Worm (Caenorhabditis elegans) whole organism, L4 larva: ENCODE results near the gene Y54F10AM.11.

Source experiments
- F44E2.7 ChIP-seq: fragments of 200-800 bp; sonication (Bioruptor generic); IDR thresholded peaks from 2 replicates; pipeline ENCODE4 v2.1.2; 2022; ENCODE audit warnings: missing genetic modification characterization, missing compliant biosample characterization
- T20F7.1 ChIP-seq: fragments of 200-800 bp; sonication (Bioruptor generic); optimal IDR thresholded peaks from 2 replicates; lab custom pipeline; 2018; ENCODE audit warnings: mild to moderate bottlenecking, missing genetic modification characterization, missing compliant biosample characterization
- Y105C5A.15 ChIP-seq: fragments of 200-800 bp; sonication (Bioruptor generic); IDR thresholded peaks from 2 replicates; pipeline ENCODE4 v1.3.6; 2022; ENCODE audit warnings: missing genetic modification characterization, missing compliant biosample characterization
- Y48G9A.11 ChIP-seq: fragments of 200-800 bp; sonication (Bioruptor generic); IDR thresholded peaks from 2 replicates; pipeline ENCODE4 v1.3.6; 2022; ENCODE audit warnings: missing genetic modification reagents, missing genetic modification characterization, missing compliant biosample characterization
- ZK337.2 ChIP-seq: fragments of 200-800 bp; sonication (Bioruptor generic); IDR thresholded peaks from 2 replicates; pipeline ENCODE4 v1.3.6; 2022; ENCODE audit warnings: missing genetic modification reagents, missing genetic modification characterization, missing compliant biosample characterization
- ceh-20 ChIP-seq: fragments of 200-800 bp; sonication (Bioruptor generic); IDR thresholded peaks from 2 replicates; pipeline ENCODE4 v1.3.6; 2022; ENCODE audit warnings: missing genetic modification reagents, missing genetic modification characterization, missing compliant biosample characterization
- ceh-32 ChIP-seq: sonication (generic microtip); optimal IDR thresholded peaks from 2 replicates; lab custom pipeline; 2016; ENCODE audit warnings: mild to moderate bottlenecking, missing genetic modification characterization, missing compliant biosample characterization; ENCODE audit not compliant: poor library complexity
- ces-1 ChIP-seq: fragments of 150-350 bp; sonication (generic microtip); optimal IDR thresholded peaks from 4 replicates; lab custom pipeline; 2014; ENCODE audit warnings: missing biosample characterization, missing genetic modification reagents, missing genetic modification characterization
- ctbp-1 ChIP-seq: fragments of 200-800 bp; sonication (Bioruptor generic); IDR thresholded peaks from 2 replicates; pipeline ENCODE4 v1.3.6; 2022; ENCODE audit warnings: missing genetic modification reagents, missing genetic modification characterization, missing compliant biosample characterization
- daf-12 ChIP-seq: fragments of 150-350 bp; optimal IDR thresholded peaks from 2 replicates; lab custom pipeline; 2014; ENCODE audit warnings: missing biosample characterization, missing genetic modification reagents, missing genetic modification characterization
- daf-16 ChIP-seq, 3 experiments: sonication (generic microtip); optimal IDR thresholded peaks; 2 replicates each; lab custom pipeline; 2016 to 2017; ENCODE audit warnings: missing genetic modification characterization in 3 of 3, missing genetic modification reagents in 3 of 3, mild to moderate bottlenecking in 2 of 3, missing compliant biosample characterization in 2 of 3, missing biosample characterization in 1 of 3, moderate library complexity in 1 of 3
- daf-8 ChIP-seq: fragments of 200-800 bp; sonication (Bioruptor generic); IDR thresholded peaks from 2 replicates; pipeline ENCODE4 v1.3.6; 2022; ENCODE audit warnings: missing genetic modification characterization, missing compliant biosample characterization
- dmd-9 ChIP-seq: fragments of 200-800 bp; sonication (Bioruptor generic); IDR thresholded peaks from 2 replicates; pipeline ENCODE4 v1.3.6; 2022; ENCODE audit warnings: missing genetic modification reagents, missing genetic modification characterization, missing compliant biosample characterization
- dve-1 ChIP-seq: sonication (generic microtip); optimal IDR thresholded peaks from 2 replicates; lab custom pipeline; 2017; ENCODE audit warnings: antibody characterized with exemption, mild to moderate bottlenecking, missing genetic modification characterization, missing compliant biosample characterization; ENCODE audit not compliant: insufficient read depth
- fkh-10 ChIP-seq: fragments of 150-350 bp; optimal IDR thresholded peaks from 2 replicates; lab custom pipeline; 2014; ENCODE audit warnings: missing biosample characterization, missing genetic modification reagents, missing genetic modification characterization
- hif-1 ChIP-seq, 2 experiments: sonication (generic microtip); optimal IDR thresholded peaks; 2 replicates each; lab custom pipeline; 2016 to 2017; ENCODE audit warnings: missing compliant biosample characterization in 2 of 2, missing genetic modification characterization in 2 of 2, missing genetic modification reagents in 2 of 2, missing genotype in 2 of 2, mild to moderate bottlenecking in 1 of 2
- hlh-11 ChIP-seq: fragments of 200-800 bp; sonication (Bioruptor generic); optimal IDR thresholded peaks from 2 replicates; lab custom pipeline; 2018; ENCODE audit warnings: mild to moderate bottlenecking, missing genetic modification characterization, missing compliant biosample characterization
- hlh-30 ChIP-seq: sonication (generic microtip); optimal IDR thresholded peaks from 2 replicates; lab custom pipeline; 2017; ENCODE audit warnings: antibody characterized with exemption, mild to moderate bottlenecking, missing genetic modification characterization, missing compliant biosample characterization; ENCODE audit not compliant: insufficient read depth
- lin-38 ChIP-seq: fragments of 200-800 bp; sonication (Bioruptor generic); IDR thresholded peaks from 2 replicates; pipeline ENCODE4 v1.3.6; 2022; ENCODE audit warnings: missing genetic modification reagents, missing genetic modification characterization, missing compliant biosample characterization
- lin-39 ChIP-seq: fragments of 150-350 bp; optimal IDR thresholded peaks from 2 replicates; lab custom pipeline; 2014; ENCODE audit warnings: missing biosample characterization, missing genetic modification reagents, missing genetic modification characterization
- lsy-2 ChIP-seq, 2 experiments: fragments of 150-350 bp in 1 of 2; sonication (generic microtip) in 1 of 2; optimal IDR thresholded peaks; 2 replicates each; lab custom pipeline; 2014 to 2017; ENCODE audit warnings: missing biosample characterization in 2 of 2, missing genetic modification characterization in 2 of 2
- madf-9 ChIP-seq: fragments of 200-800 bp; sonication (Bioruptor generic); conservative IDR thresholded peaks from 2 replicates; pipeline ENCODE4 v1.3.6; 2022; ENCODE audit warnings: missing genetic modification reagents, missing genetic modification characterization, missing compliant biosample characterization
- mdt-29 ChIP-seq: fragments of 200-800 bp; sonication (Bioruptor generic); IDR thresholded peaks from 2 replicates; pipeline ENCODE4 v1.3.6; 2022; ENCODE audit warnings: missing genetic modification reagents, missing genetic modification characterization, missing compliant biosample characterization
- mep-1 ChIP-seq: fragments of 150-350 bp; sonication (generic microtip); optimal IDR thresholded peaks from 3 replicates; lab custom pipeline; 2014; ENCODE audit warnings: missing biosample characterization, missing genetic modification characterization
- nhr-25 ChIP-seq: sonication (generic microtip); optimal IDR thresholded peaks from 2 replicates; lab custom pipeline; 2017; ENCODE audit warnings: missing genetic modification characterization, mild to moderate bottlenecking, missing compliant biosample characterization, antibody characterized with exemption, moderate library complexity, borderline replicate concordance; ENCODE audit not compliant: insufficient read depth
- nhr-6 ChIP-seq: fragments of 150-350 bp; optimal IDR thresholded peaks from 2 replicates; lab custom pipeline; 2014; ENCODE audit warnings: missing biosample characterization, missing genetic modification characterization
- pha-4 ChIP-seq, 2 experiments: fragments of 150-350 bp in 1 of 2; fragments of 200-800 bp in 1 of 2; sonication (Bioruptor generic) in 1 of 2; IDR thresholded peaks in 1 of 2; optimal IDR thresholded peaks in 1 of 2; 2 replicates each; pipeline versions ENCODE4 v1.3.6 to Lab custom; 2014 to 2022; ENCODE audit warnings: missing genetic modification characterization in 2 of 2, missing genetic modification reagents in 2 of 2, missing biosample characterization in 1 of 2, missing compliant biosample characterization in 1 of 2
- rbr-2 ChIP-seq: sonication (generic microtip); optimal IDR thresholded peaks from 2 replicates; lab custom pipeline; 2016; ENCODE audit warnings: missing genotype, missing genetic modification characterization, missing compliant biosample characterization
- snpc-1.2 ChIP-seq: fragments of 200-800 bp; sonication (Bioruptor generic); IDR thresholded peaks from 2 replicates; pipeline ENCODE4 v1.3.6; 2022; ENCODE audit warnings: missing genetic modification reagents, missing genetic modification characterization, missing compliant biosample characterization
- spr-3 ChIP-seq: fragments of 200-800 bp; sonication (Bioruptor generic); optimal IDR thresholded peaks from 2 replicates; lab custom pipeline; 2018; ENCODE audit warnings: mild to moderate bottlenecking, missing genetic modification characterization, missing compliant biosample characterization
- tag-97 ChIP-seq: fragments of 200-800 bp; sonication (Bioruptor generic); IDR thresholded peaks from 2 replicates; pipeline ENCODE4 v1.3.6; 2022; ENCODE audit warnings: missing genetic modification characterization, missing compliant biosample characterization
- tra-1 ChIP-seq: fragments of 200-800 bp; sonication (Bioruptor generic); IDR thresholded peaks from 2 replicates; pipeline ENCODE4 v1.3.6; 2022; ENCODE audit warnings: missing genetic modification reagents, missing genetic modification characterization, missing compliant biosample characterization
- unc-130 ChIP-seq: sonication (generic microtip); optimal IDR thresholded peaks from 2 replicates; lab custom pipeline; 2016; ENCODE audit warnings: missing genetic modification reagents, missing genetic modification characterization, missing compliant biosample characterization
- unc-62 ChIP-seq, 3 experiments: fragments of 150-350 bp in 1 of 3; sonication (generic microtip); optimal IDR thresholded peaks in 2 of 3; peaks in 1 of 3; 1 replicate in 1 of 3; 2 replicates in 2 of 3; lab custom pipeline; 2014 to 2017; ENCODE audit warnings: missing biosample characterization in 3 of 3, missing genetic modification characterization in 3 of 3, missing genetic modification reagents in 3 of 3, missing genotype in 1 of 3
- zfp-2 ChIP-seq: sonication (generic microtip); optimal IDR thresholded peaks from 2 replicates; lab custom pipeline; 2016; ENCODE audit warnings: mild to moderate bottlenecking, missing genetic modification characterization, missing compliant biosample characterization
- ztf-11 ChIP-seq: fragments of 150-350 bp; optimal IDR thresholded peaks from 2 replicates; lab custom pipeline; 2014; ENCODE audit warnings: missing biosample characterization, missing genetic modification characterization

The Y54F10AM.11 gene

DNA sequence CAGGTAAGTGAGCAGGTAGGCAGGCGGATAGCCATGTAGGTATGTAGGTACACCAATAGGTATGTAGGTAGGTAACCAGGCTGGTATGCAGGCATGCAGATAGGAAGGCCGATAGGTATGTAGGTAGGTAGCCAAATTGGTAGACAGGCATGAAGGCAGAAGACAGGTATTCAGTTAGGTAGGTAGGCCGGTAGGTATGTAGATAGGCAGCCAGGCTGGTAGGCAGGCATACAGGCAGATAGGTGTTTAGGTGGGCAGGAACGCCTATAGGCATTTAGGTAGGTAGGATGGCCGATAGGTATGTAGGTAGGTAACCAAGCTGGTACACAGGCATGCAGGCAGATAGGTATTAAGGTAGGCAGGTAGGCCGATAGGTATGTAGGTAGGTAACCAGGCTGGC is 3.0 kb downstream of the Y54F10AM.11 start:
- TF ChIP-seq hlh-11 (tag; lab: Kevin White, UChicago), result no peak
- TF ChIP-seq pha-4 (GFP tag; IDR thresholded peaks at IDR 0.05; lab: Robert Waterston, UW), result no peak
- no peak for TF ChIP-seq pha-4 (tag; optimal IDR thresholded peaks at IDR 0.05; lab: Kevin White, UChicago)
- TF ChIP-seq hif-1 (tag; optimal IDR thresholded peaks at IDR 0.05; lab: Kevin White, UChicago), result no peak
- no peak for TF ChIP-seq T20F7.1 (GFP tag; lab: Kevin White, UChicago)
- no peak for TF ChIP-seq hlh-30
- TF ChIP-seq unc-130 (GFP tag; lab: Kevin White, UChicago), result no peak
- TF ChIP-seq tag-97, result no peak
- TF ChIP-seq Y48G9A.11 (GFP tag; lab: Robert Waterston, UW), result no peak

DNA sequence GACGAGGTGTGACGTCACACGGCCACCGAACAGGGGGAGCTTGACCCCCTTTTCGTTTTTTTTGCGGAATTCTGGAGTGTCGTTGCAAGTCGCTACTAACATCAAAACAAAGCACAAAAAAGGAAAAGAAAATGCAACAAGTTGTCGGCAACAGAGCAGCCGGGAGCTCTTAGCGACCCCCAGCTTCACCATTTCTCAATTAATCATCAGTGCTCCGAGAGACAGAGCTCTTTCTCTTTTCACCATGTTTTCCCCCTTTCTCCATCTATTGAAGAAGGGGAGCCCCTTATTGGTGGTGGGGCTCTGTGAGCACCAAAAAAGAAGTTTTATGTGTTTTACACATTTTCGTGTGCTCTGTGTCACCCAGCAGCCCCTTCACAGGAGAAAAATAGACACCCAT is 10.2 kb downstream of the Y54F10AM.11 start:
- TF ChIP-seq ceh-20 (GFP tag; lab: Robert Waterston, UW) (no peak), rbr-2 (tag; lab: Kevin White, UChicago) (no peak), mep-1 (tag; lab: Kevin White, UChicago) (no peak), lin-38 (GFP tag; lab: Robert Waterston, UW) (no peak), zfp-2 (no peak), F44E2.7 (GFP tag; lab: Robert Waterston, UW) (no peak), lin-39 (tag; lab: Kevin White, UChicago) (no peak), ztf-11 (tag; lab: Kevin White, UChicago) (no peak)

DNA sequence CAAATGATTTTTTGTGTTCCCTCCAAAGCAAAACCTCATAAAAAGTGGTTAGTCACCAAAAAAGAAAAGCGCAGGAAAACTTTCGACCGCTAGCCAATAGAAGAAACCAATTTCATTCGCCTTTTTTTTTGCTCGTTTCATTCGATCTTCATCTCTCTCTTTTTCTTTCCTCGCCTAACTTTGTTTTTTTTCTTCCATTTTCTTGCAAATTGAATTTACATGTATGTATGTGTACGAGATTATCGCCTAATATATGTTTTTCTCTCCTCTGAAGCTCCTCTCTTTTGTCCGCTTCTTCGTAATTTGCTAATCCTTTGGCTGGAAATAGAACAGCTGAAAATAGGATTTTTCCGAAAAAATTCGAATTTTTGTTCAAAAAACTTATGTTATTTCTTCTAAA is 11.4 kb downstream of the Y54F10AM.11 start:
- TF ChIP-seq dve-1 (tag; lab: Kevin White, UChicago) (no peak), ces-1 (peak; percentile 81), daf-12 (tag; lab: Kevin White, UChicago) (no peak), rbr-2 (tag; lab: Kevin White, UChicago) (peak; percentile 1), lsy-2 (tag; optimal IDR thresholded peaks at IDR 0.05; lab: Kevin White, UChicago) (peak in 1 of 2 experiments; percentile 18)

DNA sequence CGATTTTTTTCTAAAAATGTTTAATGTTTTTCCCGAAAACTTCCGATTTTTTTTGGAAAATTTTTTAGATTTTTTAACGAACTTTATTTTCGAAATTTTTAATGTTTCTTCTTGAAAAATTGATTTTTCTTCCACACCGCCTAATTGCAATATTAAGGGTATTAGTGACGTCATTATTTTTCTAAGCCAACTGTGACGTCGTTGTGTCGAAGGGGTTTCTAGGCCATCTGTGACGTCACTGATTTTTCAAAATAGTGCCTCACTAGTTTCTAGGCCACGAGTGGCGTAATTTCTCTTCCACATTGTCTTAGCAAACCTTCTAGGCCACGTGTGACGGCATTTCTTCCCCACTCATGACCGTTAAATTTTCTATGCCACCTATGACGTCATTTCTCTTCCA is 11.8 kb downstream of the Y54F10AM.11 start:
- TF ChIP-seq unc-62 (GFP tag; optimal IDR thresholded peaks at IDR 0.05 in 1 of 2; lab: Kevin White, UChicago), result peak in 1 of 2 experiments; percentile 76
- no peak for TF ChIP-seq unc-62 (tag; optimal IDR thresholded peaks at IDR 0.05; lab: Kevin White, UChicago)
- TF ChIP-seq ctbp-1 (GFP tag; lab: Robert Waterston, UW), result no peak

DNA sequence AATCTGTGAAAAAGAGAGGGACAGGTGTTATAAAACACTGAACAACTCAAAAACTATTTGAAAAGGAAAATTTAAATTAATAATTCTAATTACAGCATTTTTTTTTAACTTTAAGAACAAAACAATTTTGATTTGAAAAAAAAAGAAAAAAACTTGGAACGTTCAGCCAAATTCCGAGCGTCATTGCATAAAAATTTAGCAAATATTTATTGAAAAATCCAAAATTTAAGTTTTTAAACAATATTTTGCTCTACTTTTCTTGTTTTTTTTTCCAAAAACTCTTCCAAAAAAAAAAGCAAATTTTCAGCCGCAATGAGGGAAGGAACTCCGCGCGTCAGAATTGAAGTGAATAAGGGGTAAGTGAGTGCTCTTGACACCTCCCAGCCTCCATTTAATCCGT is 14.2 kb downstream of the Y54F10AM.11 start, which contains the start of gene feh-1:
TSS of gene feh-1 (plus strand) at position 301 of the 400 bp plus-strand sequence.
- TF ChIP-seq nhr-25 (tag; lab: Kevin White, UChicago) (no peak), ZK337.2 (GFP tag; lab: Robert Waterston, UW) (no peak), dmd-9 (no peak), mep-1 (tag; lab: Kevin White, UChicago) (no peak)

DNA sequence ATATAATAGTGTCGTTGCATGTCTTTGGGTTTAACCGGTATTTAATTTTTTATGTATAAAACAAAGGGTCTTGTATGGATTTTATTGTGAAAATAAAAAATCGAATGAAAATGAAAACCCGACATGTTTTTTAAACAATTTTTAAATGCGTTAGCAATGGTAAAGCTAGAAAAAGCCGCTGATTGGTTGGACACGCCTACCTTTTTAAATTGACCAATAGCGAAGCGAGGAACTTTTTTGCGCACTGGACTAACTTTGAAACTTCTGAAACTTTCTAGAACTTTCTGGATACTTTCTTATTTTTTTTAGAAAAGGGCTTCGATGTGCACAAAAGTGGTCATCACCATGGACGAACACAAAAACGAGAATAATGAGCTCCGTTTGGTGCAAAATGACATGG is 17.5 kb downstream of the Y54F10AM.11 start:
- TF ChIP-seq tra-1 (GFP tag; lab: Robert Waterston, UW) (no peak), ctbp-1 (GFP tag; lab: Robert Waterston, UW) (no peak), Y105C5A.15 (GFP tag; lab: Robert Waterston, UW) (no peak), spr-3 (no peak), daf-16 (GFP tag; optimal IDR thresholded peaks at IDR 0.05; lab: Kevin White, UChicago) (no peak), daf-16 (tag; optimal IDR thresholded peaks at IDR 0.05; lab: Kevin White, UChicago) (no peak), nhr-6 (tag; lab: Kevin White, UChicago) (no peak), fkh-10 (GFP tag; lab: Kevin White, UChicago) (no peak), mdt-29 (GFP tag; lab: Robert Waterston, UW) (no peak), daf-8 (no peak), ceh-32 (tag; lab: Kevin White, UChicago) (no peak), T20F7.1 (GFP tag; lab: Kevin White, UChicago) (no peak), madf-9 (no peak), snpc-1.2 (GFP tag; lab: Robert Waterston, UW) (no peak), zfp-2 (no peak)
